Worm (Caenorhabditis elegans) whole organism, midembryonic: ENCODE data around the gene ucr-2.1.

Experiments
- T22C8.4 ChIP-seq: fragments of 200-800 bp; sonication (Bioruptor generic); IDR thresholded peaks from 2 replicates; pipeline ENCODE4 v1.3.6; 2022; ENCODE audit warnings: missing genetic modification characterization, missing compliant biosample characterization
- cog-1 ChIP-seq: sonication (generic microtip); optimal IDR thresholded peaks from 2 replicates; lab custom pipeline; 2016; ENCODE audit warnings: missing genetic modification characterization, missing compliant biosample characterization
- flt-1 ChIP-seq: fragments of 200-800 bp; sonication (Bioruptor generic); IDR thresholded peaks from 2 replicates; pipeline ENCODE4 v1.3.6; 2022; ENCODE audit warnings: missing genetic modification characterization, missing compliant biosample characterization
- klf-2 ChIP-seq: fragments of 200-800 bp; sonication (Bioruptor generic); conservative IDR thresholded peaks from 2 replicates; pipeline ENCODE4 v1.3.6; 2022; ENCODE audit warnings: missing genetic modification reagents, missing genetic modification characterization, missing compliant biosample characterization
- med-1 ChIP-seq: sonication (generic microtip); optimal IDR thresholded peaks from 2 replicates; lab custom pipeline; 2017; ENCODE audit warnings: missing genetic modification characterization, mild to moderate bottlenecking, missing compliant biosample characterization, antibody characterized with exemption, missing genetic modification reagents; ENCODE audit not compliant: insufficient read depth
- ref-1 ChIP-seq: fragments of 200-800 bp; sonication (Bioruptor generic); conservative IDR thresholded peaks from 2 replicates; pipeline ENCODE4 v1.3.6; 2022; ENCODE audit warnings: missing genetic modification reagents, missing genetic modification characterization, missing compliant biosample characterization
- tab-1 ChIP-seq: fragments of 200-800 bp; sonication (Bioruptor generic); IDR thresholded peaks from 2 replicates; pipeline ENCODE4 v1.3.6; 2022; ENCODE audit warnings: missing genetic modification characterization, missing compliant biosample characterization
- ztf-23 ChIP-seq: fragments of 200-800 bp; sonication (Bioruptor generic); IDR thresholded peaks from 2 replicates; pipeline ENCODE4 v1.3.6; 2022; ENCODE audit warnings: missing genetic modification reagents, missing genetic modification characterization, missing compliant biosample characterization
- ztf-29 ChIP-seq: fragments of 200-800 bp; sonication (Bioruptor generic); IDR thresholded peaks from 2 replicates; pipeline ENCODE4 v1.3.6; 2022; ENCODE audit warnings: missing genetic modification reagents, missing genetic modification characterization, missing compliant biosample characterization

The ucr-2.1 gene

DNA sequence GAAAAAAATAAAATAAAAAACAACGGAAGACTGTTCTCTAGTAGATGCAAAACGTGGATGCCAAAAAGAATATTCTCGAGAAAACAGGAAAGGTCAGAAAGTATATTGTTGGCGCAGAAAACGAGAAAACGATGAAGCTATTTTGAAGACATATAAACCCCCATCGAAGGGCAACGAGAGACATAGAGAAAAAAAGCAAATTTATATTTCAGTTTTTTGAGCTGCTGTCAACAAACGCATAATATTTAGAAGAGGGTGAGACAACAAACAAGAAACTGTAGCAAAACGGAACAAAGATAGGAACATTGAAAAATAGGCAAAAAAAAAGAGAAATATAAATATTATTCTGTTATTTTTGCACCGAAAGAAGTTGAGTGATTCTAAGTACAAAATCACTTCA is 26.0 kb upstream of the ucr-2.1 start:
- TF ChIP-seq klf-2 (no peak), tab-1 (GFP tag; lab: Robert Waterston, UW) (no peak), cog-1 (tag; lab: Kevin White, UChicago) (no peak), med-1 (GFP tag; lab: Kevin White, UChicago) (no peak), ztf-23 (GFP tag; lab: Robert Waterston, UW) (no peak), ref-1 (GFP tag; lab: Robert Waterston, UW) (no peak), T22C8.4 (GFP tag; lab: Robert Waterston, UW) (no peak)

DNA sequence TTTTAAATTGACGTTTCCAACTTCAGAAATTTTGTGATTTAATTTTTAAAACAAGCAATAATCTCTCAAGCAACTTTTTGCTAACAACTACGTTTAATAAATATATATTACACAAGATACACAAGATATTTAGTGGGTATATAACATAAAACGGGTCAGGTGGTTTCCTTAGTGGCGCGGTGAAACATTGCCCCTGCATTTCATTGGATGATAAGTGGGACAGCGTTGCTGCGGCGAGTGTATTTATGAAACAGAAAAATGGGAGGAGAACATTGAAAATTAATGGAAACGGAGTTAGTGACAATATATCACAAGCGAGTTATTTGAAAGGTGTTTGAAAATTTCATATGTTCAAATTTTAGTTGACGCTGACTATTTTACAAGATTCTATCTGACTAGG is 25.5 kb upstream of the ucr-2.1 start:
- TF ChIP-seq ref-1 (GFP tag; lab: Robert Waterston, UW) (no peak), tab-1 (GFP tag; lab: Robert Waterston, UW) (no peak)

DNA sequence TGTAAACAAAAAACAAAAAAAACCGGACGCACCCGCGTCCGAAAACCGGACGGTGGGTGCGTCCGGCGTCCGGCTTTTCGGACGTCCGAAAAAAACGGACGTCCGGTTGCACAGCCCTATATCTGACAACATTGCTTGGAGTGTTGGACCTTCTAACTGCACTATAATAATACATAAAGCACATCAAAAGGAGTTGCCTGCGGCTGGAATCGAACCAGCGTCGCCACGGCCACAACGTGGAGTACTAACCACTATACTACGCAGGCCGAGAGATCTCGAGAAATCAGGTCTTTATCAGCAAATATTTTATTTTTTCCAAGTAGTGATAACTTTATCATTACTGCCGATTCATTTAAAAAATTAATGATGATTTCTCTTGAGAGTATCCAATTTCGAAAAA is 24.9 kb upstream of the ucr-2.1 start:
- TF ChIP-seq med-1 (GFP tag; lab: Kevin White, UChicago) (no peak), klf-2 (no peak), cog-1 (tag; lab: Kevin White, UChicago) (no peak)

DNA sequence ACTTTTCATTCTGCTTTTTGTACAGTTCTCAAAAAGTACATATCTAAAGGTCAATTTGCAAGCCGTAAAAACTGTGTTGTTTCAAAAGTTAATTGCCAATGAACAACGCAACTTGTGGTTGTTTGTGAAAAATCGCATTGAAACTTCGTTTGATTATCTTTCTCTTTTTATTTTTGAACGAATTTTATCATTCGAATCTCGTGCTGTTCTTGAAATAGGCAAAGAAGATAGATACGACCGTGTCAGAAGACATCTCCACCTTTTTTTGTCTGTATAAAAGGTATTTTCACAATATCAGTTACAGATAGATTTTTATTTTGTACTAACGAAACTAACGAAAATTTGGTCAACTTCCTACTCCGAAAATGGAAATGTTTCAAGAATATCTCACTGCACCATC is 23.7 kb upstream of the ucr-2.1 start, which contains the start of gene C49F5.7:
Gene C49F5.7 (plus strand): TSS at position 301 of the 400 bp plus-strand sequence.
- TF ChIP-seq klf-2: no peak
- no peak for TF ChIP-seq T22C8.4 (GFP tag; lab: Robert Waterston, UW)
- TF ChIP-seq med-1 (GFP tag; lab: Kevin White, UChicago): no peak
- TF ChIP-seq ztf-23 (GFP tag; lab: Robert Waterston, UW): no peak
- TF ChIP-seq cog-1 (tag; lab: Kevin White, UChicago): no peak
- TF ChIP-seq ztf-29 (GFP tag; lab: Robert Waterston, UW): no peak
- TF ChIP-seq flt-1: no peak
- no peak for TF ChIP-seq ref-1 (GFP tag; lab: Robert Waterston, UW)
- TF ChIP-seq tab-1 (GFP tag; lab: Robert Waterston, UW): no peak

DNA sequence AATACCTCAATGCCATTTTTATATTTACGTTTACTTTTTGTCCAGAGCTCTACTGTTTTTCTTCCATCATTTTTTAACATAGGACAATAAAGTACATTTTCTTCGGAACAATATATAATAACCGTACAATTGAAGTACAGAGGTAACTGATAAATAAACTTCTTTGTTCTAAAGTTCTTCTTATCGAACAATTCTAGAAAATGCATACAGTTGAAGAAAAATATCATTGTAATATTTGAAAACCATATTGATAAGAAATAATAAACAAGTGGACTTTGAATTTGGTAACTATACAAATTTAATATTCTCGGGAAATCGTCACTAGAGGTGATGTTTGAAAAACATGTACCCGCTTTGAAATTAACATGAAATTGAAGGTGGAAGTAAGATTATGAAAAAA is 21.6 kb upstream of the ucr-2.1 start:
- TF ChIP-seq T22C8.4 (GFP tag; lab: Robert Waterston, UW) (no peak), ref-1 (GFP tag; lab: Robert Waterston, UW) (no peak), flt-1 (no peak), ztf-29 (GFP tag; lab: Robert Waterston, UW) (no peak), cog-1 (tag; lab: Kevin White, UChicago) (no peak), tab-1 (GFP tag; lab: Robert Waterston, UW) (no peak), ztf-23 (GFP tag; lab: Robert Waterston, UW) (no peak), klf-2 (no peak)

DNA sequence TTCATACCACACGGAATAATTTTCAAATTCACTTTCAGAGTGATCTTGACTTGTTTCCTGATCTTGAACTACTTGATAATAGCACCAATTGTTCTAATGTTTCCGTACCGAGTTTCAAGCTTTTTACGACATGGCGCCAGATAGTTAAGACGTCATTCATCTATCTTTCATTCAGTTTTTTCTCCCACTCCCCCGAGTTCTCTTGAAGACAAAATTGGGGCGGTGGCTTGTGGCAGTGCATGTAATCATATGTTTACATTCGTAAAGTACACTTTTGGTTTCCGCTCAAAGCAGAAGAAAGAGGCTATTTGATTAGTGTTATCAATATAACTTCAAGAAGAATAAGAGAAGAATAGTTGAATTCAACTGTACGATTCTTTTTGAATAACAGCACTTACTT is 18.7 kb upstream of the ucr-2.1 start:
- TF ChIP-seq flt-1 (no peak), ztf-23 (GFP tag; lab: Robert Waterston, UW) (no peak), tab-1 (GFP tag; lab: Robert Waterston, UW) (no peak), cog-1 (tag; lab: Kevin White, UChicago) (no peak), klf-2 (no peak), ref-1 (GFP tag; lab: Robert Waterston, UW) (no peak), ztf-29 (GFP tag; lab: Robert Waterston, UW) (no peak), med-1 (GFP tag; lab: Kevin White, UChicago) (no peak), T22C8.4 (GFP tag; lab: Robert Waterston, UW) (no peak)

DNA sequence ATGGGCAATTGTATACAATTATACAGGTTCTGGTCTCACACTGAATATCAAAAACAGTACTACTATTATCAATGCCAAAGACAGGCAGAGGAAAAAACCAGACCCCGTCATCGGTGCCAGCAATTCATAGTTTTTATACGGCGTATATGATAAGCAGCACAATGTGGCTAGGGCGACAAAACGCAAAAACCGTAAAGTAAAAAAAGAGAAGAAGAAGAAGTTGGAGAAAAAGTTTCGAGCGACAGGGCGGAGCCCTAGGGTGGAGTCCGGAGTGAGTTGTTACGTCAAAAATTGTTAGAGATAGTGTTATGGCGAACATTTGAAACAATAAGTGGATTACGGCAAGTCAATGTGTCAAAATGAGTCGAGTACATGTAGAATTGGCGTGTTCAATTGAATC is 16.6 kb upstream of the ucr-2.1 start:
- no peak for TF ChIP-seq klf-2
- TF ChIP-seq med-1 (GFP tag; lab: Kevin White, UChicago): no peak
- no peak for TF ChIP-seq ref-1 (GFP tag; lab: Robert Waterston, UW)
- no peak for TF ChIP-seq tab-1 (GFP tag; lab: Robert Waterston, UW)
- no peak for TF ChIP-seq ztf-29 (GFP tag; lab: Robert Waterston, UW)
- no peak for TF ChIP-seq T22C8.4 (GFP tag; lab: Robert Waterston, UW)
- no peak for TF ChIP-seq cog-1 (tag; lab: Kevin White, UChicago)
- TF ChIP-seq flt-1: no peak
- TF ChIP-seq ztf-23 (GFP tag; lab: Robert Waterston, UW): no peak

DNA sequence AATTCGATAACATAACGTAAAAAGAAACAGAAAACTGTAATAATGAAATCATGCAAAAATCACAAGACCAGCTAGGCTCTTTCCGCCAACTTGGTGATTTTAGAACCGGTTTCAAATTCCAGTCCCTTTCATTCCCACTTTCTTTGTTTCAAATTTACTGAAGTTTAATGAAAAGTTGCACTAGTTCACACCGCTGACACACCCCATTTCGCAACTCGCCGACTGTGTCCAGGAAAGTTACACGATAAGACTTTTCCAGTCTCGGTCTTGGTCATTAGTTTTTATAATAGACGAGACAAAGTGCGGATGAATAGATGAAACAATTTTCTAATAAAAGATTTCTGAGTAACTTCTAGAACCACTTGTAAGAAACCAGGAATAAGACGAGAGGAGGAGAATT is 14.3 kb upstream of the ucr-2.1 start:
- TF ChIP-seq med-1 (GFP tag; lab: Kevin White, UChicago) (no peak), cog-1 (tag; lab: Kevin White, UChicago) (no peak), tab-1 (GFP tag; lab: Robert Waterston, UW) (no peak)

DNA sequence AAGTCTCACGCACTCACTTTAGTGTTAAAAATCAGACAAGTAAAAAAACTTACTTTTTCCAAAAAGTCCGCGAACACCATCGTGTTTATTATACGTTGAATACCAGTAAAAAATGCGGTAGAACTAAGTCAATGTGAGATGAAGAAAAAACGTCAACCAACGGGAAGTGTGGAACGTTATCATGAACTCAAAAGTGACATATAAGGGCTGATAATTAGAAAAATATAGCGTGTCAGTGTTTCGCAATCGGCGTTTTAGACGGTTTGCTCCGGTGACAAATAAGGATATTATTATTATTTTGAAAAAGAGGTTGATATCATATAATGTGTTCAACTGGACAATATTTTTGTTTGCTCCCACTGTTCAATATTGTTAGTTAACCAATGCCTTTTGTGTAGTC is 13.3 kb upstream of the ucr-2.1 start:
- no peak for TF ChIP-seq klf-2

DNA sequence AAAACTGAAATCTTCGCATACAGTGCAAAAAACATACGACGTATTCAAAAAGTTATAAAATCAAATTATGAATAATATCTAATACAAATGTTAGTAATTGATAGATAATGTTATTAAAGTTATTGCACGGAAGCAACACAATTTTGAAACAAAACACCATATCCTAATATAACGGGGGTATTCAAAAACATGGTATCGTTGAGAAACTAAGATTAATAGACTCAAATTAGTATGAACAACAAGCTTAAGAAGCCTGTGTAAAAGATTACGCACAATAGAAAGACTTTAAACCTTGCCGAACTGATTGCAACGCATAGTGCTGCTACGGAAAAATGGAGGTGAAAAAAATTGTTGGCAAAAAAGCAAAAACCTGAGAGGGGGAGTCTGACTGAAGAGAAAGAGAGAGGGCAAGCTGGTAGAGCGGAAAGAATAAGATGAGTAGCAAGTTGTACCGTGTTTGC is 12.7 kb upstream of the ucr-2.1 start, which contains the start of gene sma-5:
Gene sma-5 (minus strand): TSS at position 51 of the 461 bp plus-strand sequence.
- TF ChIP-seq ztf-29 (GFP tag; lab: Robert Waterston, UW): no peak

DNA sequence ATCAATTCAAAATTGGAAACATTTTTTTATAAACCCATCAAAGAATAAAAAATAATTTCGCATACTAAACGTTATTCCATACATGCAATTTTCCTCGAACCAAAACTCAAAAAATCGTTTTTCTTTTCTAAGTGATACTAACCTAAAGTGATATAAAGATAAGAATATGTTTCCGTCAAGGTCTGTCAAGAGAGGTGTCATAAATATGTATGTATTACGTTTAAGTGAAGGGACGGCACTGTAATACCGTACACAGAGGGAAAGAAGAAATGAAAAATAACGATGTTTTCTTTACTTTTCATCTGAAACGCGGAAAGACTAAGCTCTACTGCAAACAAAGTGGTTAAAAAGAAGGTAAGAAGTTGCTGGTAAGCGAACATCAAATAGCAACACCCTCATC is 11.8 kb upstream of the ucr-2.1 start:
- no peak for TF ChIP-seq tab-1 (GFP tag; lab: Robert Waterston, UW)
- no peak for TF ChIP-seq klf-2
- no peak for TF ChIP-seq med-1 (GFP tag; lab: Kevin White, UChicago)
- no peak for TF ChIP-seq ref-1 (GFP tag; lab: Robert Waterston, UW)
- TF ChIP-seq flt-1: no peak
- TF ChIP-seq T22C8.4 (GFP tag; lab: Robert Waterston, UW): no peak
- TF ChIP-seq ztf-29 (GFP tag; lab: Robert Waterston, UW): no peak
- TF ChIP-seq cog-1 (tag; lab: Kevin White, UChicago): no peak
- no peak for TF ChIP-seq ztf-23 (GFP tag; lab: Robert Waterston, UW)
